Fruit fly (Drosophila melanogaster) whole organism, wandering third instar larva: Measurements from ENCODE around the gene CG8300.

Source experiments
- Abd-B ChIP-seq: fragments of >200 bp; optimal IDR thresholded peaks from 2 replicates; lab custom pipeline; 2017; ENCODE audit warnings: missing biosample characterization, missing genetic modification characterization
- CG9705 ChIP-seq: fragments of 200-800 bp; sonication (Bioruptor generic); optimal IDR thresholded peaks from 2 replicates; lab custom pipeline; 2018; ENCODE audit warnings: missing biosample characterization, mild to moderate bottlenecking, missing genetic modification characterization
- Dfd ChIP-seq: fragments of >200 bp; optimal IDR thresholded peaks from 2 replicates; lab custom pipeline; 2017; ENCODE audit warnings: missing biosample characterization, missing genetic modification characterization
- Dif ChIP-seq: fragments of 200-275, 200-300 bp; sonication (Bioruptor generic); optimal IDR thresholded peaks from 2 replicates; lab custom pipeline; 2018; ENCODE audit warnings: missing biosample characterization, missing genetic modification characterization; ENCODE audit not compliant: partially characterized antibody
- Hnf4 ChIP-seq: fragments of 200-800 bp; sonication (Bioruptor generic); optimal IDR thresholded peaks from 2 replicates; lab custom pipeline; 2016; ENCODE audit warnings: missing biosample characterization, mild to moderate bottlenecking, missing genetic modification characterization
- Hr78 ChIP-seq: fragments of >200 bp; optimal IDR thresholded peaks from 2 replicates; lab custom pipeline; 2017; ENCODE audit warnings: missing biosample characterization, missing genetic modification characterization
- Jra ChIP-seq: sonication (Bioruptor generic); optimal IDR thresholded peaks from 2 replicates; lab custom pipeline; 2016; ENCODE audit warnings: missing biosample characterization, missing genetic modification characterization
- Rel ChIP-seq, 2 experiments: fragments of 200-800 bp; sonication (Bioruptor generic) in 1 of 2; optimal IDR thresholded peaks; 2 replicates in 1 of 2; 3 replicates in 1 of 2; lab custom pipeline; 2016 to 2019; ENCODE audit warnings: mild to moderate bottlenecking in 2 of 2, missing biosample characterization in 2 of 2, missing genetic modification characterization in 2 of 2, moderate library complexity in 1 of 2
- dl ChIP-seq, 2 experiments: fragments of 175-275, 200-275 bp in 1 of 2; fragments of 200-275 bp in 1 of 2; sonication (Bioruptor generic); optimal IDR thresholded peaks; lab custom pipeline; 2018; ENCODE audit warnings: mild to moderate bottlenecking in 2 of 2, missing biosample characterization in 2 of 2, missing genetic modification characterization in 2 of 2, moderate library complexity in 2 of 2; ENCODE audit not compliant: partially characterized antibody in 2 of 2, insufficient read depth in 1 of 2
- h ChIP-seq: fragments of 200-800 bp; sonication (Bioruptor generic); optimal IDR thresholded peaks from 3 replicates; lab custom pipeline; 2016; ENCODE audit warnings: missing biosample characterization, mild to moderate bottlenecking, missing genetic modification characterization
- lola ChIP-seq: fragments of >200 bp; optimal IDR thresholded peaks from 2 replicates; lab custom pipeline; 2017; ENCODE audit warnings: missing biosample characterization, missing genetic modification characterization
- pan ChIP-seq: fragments of >200 bp; optimal IDR thresholded peaks from 2 replicates; lab custom pipeline; 2017
- psq ChIP-seq: fragments of 200-800 bp; sonication (Bioruptor generic); optimal IDR thresholded peaks from 3 replicates; lab custom pipeline; 2017; ENCODE audit warnings: missing biosample characterization, mild to moderate bottlenecking, missing genetic modification characterization, moderate library complexity
- woc ChIP-seq: sonication (Bioruptor generic); optimal IDR thresholded peaks from 2 replicates; lab custom pipeline; 2016; ENCODE audit warnings: missing biosample characterization, mild to moderate bottlenecking, missing genetic modification characterization

dm6 chrX:7067248-7067647 is 37.4 kb upstream of the CG8300 start:
- no peak for TF ChIP-seq Abd-B (GFP tag; lab: Kevin White, UChicago)
- no peak for TF ChIP-seq Hr78
- TF ChIP-seq dl (GFP tag; optimal IDR thresholded peaks at IDR 0.05; lab: Kevin White, UChicago; ENCODE audit: insufficient read depth in 1 of 2, partially characterized antibody in 2 of 2): no peak
- no peak for TF ChIP-seq woc
- no peak for TF ChIP-seq lola (GFP tag; lab: Kevin White, UChicago)
- TF ChIP-seq h (GFP tag; lab: Kevin White, UChicago): peak; percentile 23
- no peak for TF ChIP-seq Dif
- TF ChIP-seq Jra: no peak
- TF ChIP-seq Rel (GFP tag; optimal IDR thresholded peaks at IDR 0.05; lab: Kevin White, UChicago): no peak
- peak; percentile 82 for TF ChIP-seq Rel (tag; optimal IDR thresholded peaks at IDR 0.05; lab: Kevin White, UChicago)
- peak; percentile 4 for TF ChIP-seq Hnf4
- no peak for TF ChIP-seq Dfd
- TF ChIP-seq pan (lab: Kevin White, UChicago): no peak
- no peak for TF ChIP-seq CG9705 (GFP tag; lab: Kevin White, UChicago)
- TF ChIP-seq psq: peak; percentile 27
